Fruit fly (Drosophila melanogaster): ENCODE measurements around the gene CG3823.

The CG3823 gene

dm6 chrX:6341678-6342077 is 37.9 kb downstream of the CG3823 start (continued):
- TF ChIP-seq CG3163 (GFP tag; optimal IDR thresholded peaks at IDR 0.05) (no peak), toy (GFP tag; IDR thresholded peaks at IDR 0.05) (no peak), CG2712 (tag; optimal IDR thresholded peaks at IDR 0.05) (no peak), Hey (tag; optimal IDR thresholded peaks at IDR 0.05) (no peak), trh (GFP tag; optimal IDR thresholded peaks at IDR 0.05) (no peak), zf30C (GFP tag; optimal IDR thresholded peaks at IDR 0.05) (no peak), CG4617 (GFP tag; optimal IDR thresholded peaks at IDR 0.05; ENCODE audit: borderline replicate concordance) (no peak), CG12391 (tag; optimal IDR thresholded peaks at IDR 0.05) (no peak), oc (tag; optimal IDR thresholded peaks at IDR 0.05) (peak; percentile 5), al (GFP tag; IDR thresholded peaks at IDR 0.05) (no peak), Camta (GFP tag; optimal IDR thresholded peaks at IDR 0.05) (no peak), inv (GFP tag; IDR thresholded peaks at IDR 0.05; ENCODE audit: partially characterized antibody) (no peak), Oaz (GFP tag; IDR thresholded peaks at IDR 0.05) (no peak), CG11695 (GFP tag; IDR thresholded peaks at IDR 0.05) (no peak), Poxn (GFP tag; IDR thresholded peaks at IDR 0.05) (no peak), salm (tag; optimal IDR thresholded peaks at IDR 0.05) (no peak), lola (GFP tag; optimal IDR thresholded peaks at IDR 0.05) (no peak), CG32532 (GFP tag; IDR thresholded peaks at IDR 0.05) (no peak), Hr78 (GFP tag; optimal IDR thresholded peaks at IDR 0.05) (peak in 1 of 2 experiments; percentile 7), CG17912 (GFP tag; optimal IDR thresholded peaks at IDR 0.05) (no peak), CG2202 (tag; optimal IDR thresholded peaks at IDR 0.05) (no peak), CG18011 (GFP tag; optimal IDR thresholded peaks at IDR 0.05) (no peak), CkIIα-i1 (GFP tag; IDR thresholded peaks at IDR 0.05) (no peak), CG10959 (GFP tag; IDR thresholded peaks at IDR 0.05) (no peak), CG34376 (GFP tag; optimal IDR thresholded peaks at IDR 0.05) (no peak), CG9817 (tag; optimal IDR thresholded peaks at IDR 0.05) (no peak), Med (GFP tag) (no peak), CG12219 (GFP tag; optimal IDR thresholded peaks at IDR 0.05) (no peak), CG1233 (GFP tag; optimal IDR thresholded peaks at IDR 0.05) (no peak), cad (GFP tag; optimal IDR thresholded peaks at IDR 0.05) (no peak), dpn (GFP tag; optimal IDR thresholded peaks at IDR 0.05) (no peak), Ada2b (GFP tag; IDR thresholded peaks at IDR 0.05) (no peak), tup (GFP tag; optimal IDR thresholded peaks at IDR 0.05) (no peak), chm (GFP tag; IDR thresholded peaks at IDR 0.05) (no peak), Gsc (GFP tag; IDR thresholded peaks at IDR 0.05) (no peak), sr (GFP tag; IDR thresholded peaks at IDR 0.05) (no peak), slou (GFP tag; optimal IDR thresholded peaks at IDR 0.05) (no peak)

DNA sequence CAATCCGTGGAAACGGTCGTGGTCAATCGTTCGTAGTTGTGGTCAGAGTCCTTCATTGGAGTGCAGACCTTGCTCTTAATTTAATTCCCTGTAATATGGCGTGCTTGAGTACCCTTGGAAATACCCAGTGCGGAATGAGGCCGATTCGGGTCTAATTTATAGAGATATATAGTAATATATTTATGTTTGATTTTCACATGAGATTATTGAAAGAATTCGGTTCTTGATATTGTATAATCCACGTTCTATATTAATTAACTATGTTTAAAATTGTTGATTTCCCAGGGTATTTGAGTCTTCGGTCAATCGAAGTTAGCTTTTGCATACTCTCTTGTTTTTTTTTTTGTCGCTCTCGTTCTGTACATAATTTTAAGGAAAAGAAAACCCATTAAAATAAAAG is 39.5 kb downstream of the CG3823 start:
- no peak for TF ChIP-seq CG9727 (GFP tag; optimal IDR thresholded peaks at IDR 0.05)
- peak; percentile 39 for TF ChIP-seq D19B (GFP tag; optimal IDR thresholded peaks at IDR 0.05)
- peak; percentile 18 for TF ChIP-seq corto (GFP tag; optimal IDR thresholded peaks at IDR 0.05)
- no peak for TF ChIP-seq CG16815 (GFP tag; optimal IDR thresholded peaks at IDR 0.05)
- TF ChIP-seq lbe (GFP tag; optimal IDR thresholded peaks at IDR 0.05), result peak; percentile 60
- no peak for TF ChIP-seq slou (GFP tag; optimal IDR thresholded peaks at IDR 0.05)
- TF ChIP-seq row (GFP tag; IDR thresholded peaks at IDR 0.05), result 0 out of 3 replicates have a peak, but pooled peaks have one; percentile 16
- TF ChIP-seq Ets65A (GFP tag), result peak; percentile 15
- TF ChIP-seq CG9797 (GFP tag; optimal IDR thresholded peaks at IDR 0.05), result no peak

All from whole organism, embryonic.